Fruit fly (Drosophila melanogaster) whole organism, embryonic: ENCODE results near the gene CG18473.

Experiments
- B-H1 ChIP-seq: fragments of 200-800 bp; sonication (Bioruptor generic); IDR thresholded peaks from 3 replicates; pipeline ENCODE4 v1.3.6; 2022; ENCODE audit warnings: missing biosample characterization, missing genetic modification characterization
- CG10654 ChIP-seq: fragments of 200-800 bp; sonication (Bioruptor generic); optimal IDR thresholded peaks from 2 replicates; lab custom pipeline; 2016; ENCODE audit warnings: missing biosample characterization, missing genetic modification characterization
- CG10979 ChIP-seq: fragments of 200-800 bp; sonication (Bioruptor generic); optimal IDR thresholded peaks from 2 replicates; lab custom pipeline; 2018; ENCODE audit warnings: missing biosample characterization, mild to moderate bottlenecking, missing genetic modification characterization, moderate library complexity
- CG12104 ChIP-seq: fragments of 200-800 bp; sonication (Bioruptor generic); optimal IDR thresholded peaks from 3 replicates; lab custom pipeline; 2016; ENCODE audit warnings: missing biosample characterization, missing genetic modification characterization
- CG12236 ChIP-seq: fragments of 200-800 bp; sonication (Bioruptor generic); optimal IDR thresholded peaks from 2 replicates; lab custom pipeline; 2016; ENCODE audit warnings: missing biosample characterization, missing genetic modification characterization
- CG12299 ChIP-seq: fragments of 200-800 bp; sonication (Bioruptor generic); optimal IDR thresholded peaks from 2 replicates; lab custom pipeline; 2018; ENCODE audit warnings: missing biosample characterization, mild to moderate bottlenecking, missing genetic modification characterization
- CG1233 ChIP-seq: fragments of 200-800 bp; sonication (Bioruptor generic); optimal IDR thresholded peaks from 4 replicates; lab custom pipeline; 2018; ENCODE audit warnings: missing biosample characterization, mild to moderate bottlenecking, missing genetic modification characterization
- CG12659 ChIP-seq: fragments of 200-800 bp; sonication (Bioruptor generic); optimal IDR thresholded peaks from 3 replicates; lab custom pipeline; 2017; ENCODE audit warnings: mild to moderate bottlenecking, missing biosample characterization, missing genetic modification reagents, missing genetic modification characterization
- CG15269 ChIP-seq: fragments of 200-800 bp; sonication (Bioruptor generic); optimal IDR thresholded peaks from 2 replicates; lab custom pipeline; 2018; ENCODE audit warnings: missing biosample characterization, mild to moderate bottlenecking, missing genetic modification characterization, moderate library complexity
- CG1603 ChIP-seq: fragments of 200-800 bp; sonication (Bioruptor generic); optimal IDR thresholded peaks from 2 replicates; lab custom pipeline; 2019; ENCODE audit warnings: missing biosample characterization, mild to moderate bottlenecking, missing genetic modification characterization, moderate library complexity
- CG2712 ChIP-seq: fragments of 200-800 bp; optimal IDR thresholded peaks from 3 replicates; lab custom pipeline; 2019; ENCODE audit warnings: missing biosample characterization, mild to moderate bottlenecking, missing genetic modification characterization, moderate library complexity
- CG3407 ChIP-seq: fragments of 200-800 bp; sonication (Bioruptor generic); optimal IDR thresholded peaks from 2 replicates; lab custom pipeline; 2018; ENCODE audit warnings: missing biosample characterization, mild to moderate bottlenecking, missing genetic modification characterization
- CG3995 ChIP-seq: fragments of 200-800 bp; sonication (Bioruptor generic); optimal IDR thresholded peaks from 3 replicates; lab custom pipeline; 2016; ENCODE audit warnings: missing biosample characterization, missing genetic modification characterization
- CG4617 ChIP-seq: fragments of 200-800 bp; sonication (Bioruptor generic); optimal IDR thresholded peaks from 3 replicates; lab custom pipeline; 2016; ENCODE audit warnings: missing biosample characterization, missing genetic modification characterization, borderline replicate concordance
- CG5180 ChIP-seq: fragments of 200-800 bp; sonication (Bioruptor generic); optimal IDR thresholded peaks from 3 replicates; lab custom pipeline; 2017; ENCODE audit warnings: missing biosample characterization, missing genetic modification characterization, mild to moderate bottlenecking, moderate library complexity, missing genetic modification reagents
- CG8924 ChIP-seq: fragments of 200-800 bp; optimal IDR thresholded peaks from 3 replicates; lab custom pipeline; 2019; ENCODE audit warnings: missing biosample characterization, mild to moderate bottlenecking, missing genetic modification characterization, moderate library complexity
- CG9215 ChIP-seq: fragments of 200-800 bp; sonication (Bioruptor generic); IDR thresholded peaks from 2 replicates; pipeline ENCODE4 v1.3.6; 2022; ENCODE audit warnings: missing biosample characterization, missing genetic modification characterization
- D ChIP-seq, 2 experiments: fragments of 200-800 bp in 1 of 2; fragments of >200 bp in 1 of 2; sonication (Bioruptor generic) in 1 of 2; optimal IDR thresholded peaks; 2 replicates in 1 of 2; 3 replicates in 1 of 2; lab custom pipeline; 2017; ENCODE audit warnings: mild to moderate bottlenecking in 1 of 2, missing biosample characterization in 1 of 2, missing genetic modification characterization in 1 of 2, missing genetic modification reagents in 1 of 2
- Dbx ChIP-seq: fragments of 200-800 bp; sonication (Bioruptor generic); IDR thresholded peaks from 3 replicates; pipeline ENCODE4 v1.3.6; 2022; ENCODE audit warnings: missing biosample characterization, missing genetic modification characterization
- Deaf1 ChIP-seq: fragments of 200-800 bp; optimal IDR thresholded peaks from 3 replicates; lab custom pipeline; 2019; ENCODE audit warnings: missing biosample characterization, mild to moderate bottlenecking, missing genetic modification characterization, moderate library complexity
- Drgx ChIP-seq: fragments of 200-800 bp; sonication (Bioruptor generic); IDR thresholded peaks from 2 replicates; pipeline ENCODE4 v1.3.6; 2022; ENCODE audit warnings: missing biosample characterization, missing genetic modification characterization
- Eip74EF ChIP-seq, 2 experiments: fragments of 200-800 bp in 1 of 2; fragments of >200 bp in 1 of 2; sonication (Bioruptor generic) in 1 of 2; optimal IDR thresholded peaks; 2 replicates each; lab custom pipeline; 2017 to 2019; ENCODE audit warnings: missing biosample characterization in 2 of 2, missing genetic modification characterization in 2 of 2, mild to moderate bottlenecking in 1 of 2, moderate library complexity in 1 of 2
- Fer3 ChIP-seq: fragments of 200-800 bp; sonication (Bioruptor generic); optimal IDR thresholded peaks from 2 replicates; lab custom pipeline; 2018; ENCODE audit warnings: missing biosample characterization, mild to moderate bottlenecking, missing genetic modification characterization, moderate library complexity
- Gsc ChIP-seq: fragments of 200-800 bp; sonication (Bioruptor generic); IDR thresholded peaks from 2 replicates; pipeline ENCODE4 v1.3.6; 2022; ENCODE audit warnings: missing biosample characterization, missing genetic modification characterization
- HmgZ ChIP-seq: fragments of 200-800 bp; sonication (Bioruptor generic); optimal IDR thresholded peaks from 2 replicates; lab custom pipeline; 2018; ENCODE audit warnings: missing biosample characterization, mild to moderate bottlenecking, missing genetic modification characterization
- Jarid2 ChIP-seq: fragments of 200-800 bp; sonication (Bioruptor generic); optimal IDR thresholded peaks from 3 replicates; lab custom pipeline; 2017; ENCODE audit warnings: mild to moderate bottlenecking, missing biosample characterization, missing genetic modification reagents, missing genetic modification characterization
- Oaz ChIP-seq: fragments of 200-800 bp; sonication (Bioruptor generic); IDR thresholded peaks from 2 replicates; pipeline ENCODE4 v1.3.6; 2022; ENCODE audit warnings: missing biosample characterization, missing genetic modification characterization
- Spps ChIP-seq: fragments of 200-800 bp; sonication (Bioruptor generic); optimal IDR thresholded peaks from 2 replicates; lab custom pipeline; 2018; ENCODE audit warnings: missing biosample characterization, mild to moderate bottlenecking, missing genetic modification characterization
- Trl ChIP-seq, 3 experiments: fragments of >200 bp in 2 of 3; fragments of 200-800 bp in 1 of 3; sonication (Bioruptor generic) in 1 of 3; optimal IDR thresholded peaks; 2 replicates in 1 of 3; 3 replicates in 2 of 3; lab custom pipeline; 2016 to 2017; ENCODE audit warnings: missing biosample characterization in 1 of 3, missing genetic modification characterization in 1 of 3
- Xrp1 ChIP-seq: fragments of 200-800 bp; sonication (Bioruptor generic); IDR thresholded peaks from 2 replicates; pipeline ENCODE4 v1.3.6; 2022; ENCODE audit warnings: missing biosample characterization, missing genetic modification characterization
- bcd ChIP-seq: fragments of 200-800 bp; sonication (Bioruptor generic); optimal IDR thresholded peaks from 2 replicates; lab custom pipeline; 2017; ENCODE audit warnings: missing biosample characterization, mild to moderate bottlenecking, missing genetic modification characterization
- bigmax ChIP-seq: fragments of 200-800 bp; sonication (Bioruptor generic); optimal IDR thresholded peaks from 2 replicates; lab custom pipeline; 2018; ENCODE audit warnings: missing biosample characterization, mild to moderate bottlenecking, missing genetic modification characterization
- chinmo ChIP-seq: fragments of 200-800 bp; sonication (Bioruptor generic); IDR thresholded peaks from 4 replicates; pipeline ENCODE4 v1.3.6; 2022; ENCODE audit warnings: missing biosample characterization, missing genetic modification characterization; ENCODE audit not compliant: partially characterized antibody
- ci ChIP-seq: fragments of 200-800 bp; sonication (Bioruptor generic); IDR thresholded peaks from 3 replicates; pipeline ENCODE4 v1.3.6; 2022; ENCODE audit warnings: missing biosample characterization, missing genetic modification characterization
- corto ChIP-seq: fragments of 200-800 bp; sonication (Bioruptor generic); optimal IDR thresholded peaks from 2 replicates; lab custom pipeline; 2016; ENCODE audit warnings: missing biosample characterization, mild to moderate bottlenecking, missing genetic modification characterization, moderate library complexity
- esg ChIP-seq: fragments of 200-800 bp; sonication (Bioruptor generic); conservative IDR thresholded peaks from 2 replicates; pipeline ENCODE4 v1.3.6; 2022; ENCODE audit warnings: missing biosample characterization, missing genetic modification characterization
- fd3F ChIP-seq: fragments of 200-800 bp; sonication (Bioruptor generic); optimal IDR thresholded peaks from 2 replicates; lab custom pipeline; 2018; ENCODE audit warnings: missing biosample characterization, mild to moderate bottlenecking, missing genetic modification characterization, moderate library complexity
- gfzf ChIP-seq: fragments of 200-800 bp; sonication (Bioruptor generic); optimal IDR thresholded peaks from 2 replicates; lab custom pipeline; 2016; ENCODE audit warnings: missing biosample characterization, mild to moderate bottlenecking, missing genetic modification characterization, moderate library complexity
- oc ChIP-seq: fragments of 200-800 bp; sonication (Bioruptor generic); optimal IDR thresholded peaks from 2 replicates; lab custom pipeline; 2018; ENCODE audit warnings: missing biosample characterization, mild to moderate bottlenecking, missing genetic modification characterization, moderate library complexity
- pfk ChIP-seq: fragments of 200-800 bp; sonication (Bioruptor generic); optimal IDR thresholded peaks from 2 replicates; lab custom pipeline; 2018; ENCODE audit warnings: missing biosample characterization, mild to moderate bottlenecking, missing genetic modification characterization, moderate library complexity
- phol ChIP-seq: fragments of 200-800 bp; sonication (Bioruptor generic); optimal IDR thresholded peaks from 3 replicates; lab custom pipeline; 2018; ENCODE audit warnings: missing biosample characterization, mild to moderate bottlenecking, missing genetic modification characterization, moderate library complexity
- pzg ChIP-seq: fragments of 200-800 bp; sonication (Bioruptor generic); optimal IDR thresholded peaks from 3 replicates; lab custom pipeline; 2018; ENCODE audit warnings: missing biosample characterization, mild to moderate bottlenecking, missing genetic modification characterization, moderate library complexity
- row ChIP-seq: fragments of 200-800 bp; sonication (Bioruptor generic); IDR thresholded peaks from 3 replicates; pipeline ENCODE4 v1.3.6; 2022; ENCODE audit warnings: missing biosample characterization, missing genetic modification characterization
- scrt ChIP-seq: fragments of 200-800 bp; sonication (Bioruptor generic); optimal IDR thresholded peaks from 2 replicates; lab custom pipeline; 2018; ENCODE audit warnings: missing biosample characterization, mild to moderate bottlenecking, missing genetic modification characterization, moderate library complexity
- sqz ChIP-seq: fragments of 200-800 bp; sonication (Bioruptor generic); optimal IDR thresholded peaks from 3 replicates; lab custom pipeline; 2018; ENCODE audit warnings: missing biosample characterization, mild to moderate bottlenecking, missing genetic modification characterization
- sug ChIP-seq: fragments of 200-800 bp; optimal IDR thresholded peaks from 2 replicates; lab custom pipeline; 2019; ENCODE audit warnings: missing biosample characterization, mild to moderate bottlenecking, missing genetic modification characterization, moderate library complexity
- trem ChIP-seq: fragments of 200-800 bp; optimal IDR thresholded peaks from 3 replicates; lab custom pipeline; 2019; ENCODE audit warnings: missing biosample characterization, mild to moderate bottlenecking, missing genetic modification characterization, moderate library complexity
- yki ChIP-seq: fragments of >200 bp; optimal IDR thresholded peaks from 3 replicates; lab custom pipeline; 2018

CG18473 gene

dm6 chr3R:9342248-9342882, 20.7 kb upstream of the CG18473 start (continued):
- peak; percentile 67 for TF ChIP-seq Fer3
- TF ChIP-seq CG3407 = peak; percentile 30
- TF ChIP-seq CG15269 (tag; lab: Kevin White, UChicago) = peak; percentile 68
- peak; percentile 6; the same call in 1 of the 3 replicates for TF ChIP-seq Dbx
- peak; percentile 60 for TF ChIP-seq CG12659 (GFP tag; lab: Kevin White, UChicago)
- TF ChIP-seq row (GFP tag; lab: Robert Waterston, UW) = peak; percentile 41; the same call in 1 of the 3 replicates
- TF ChIP-seq CG8924 (tag; lab: Kevin White, UChicago) = peak; percentile 76
- no peak for TF ChIP-seq corto (GFP tag; lab: Kevin White, UChicago)
- TF ChIP-seq bigmax (GFP tag; lab: Kevin White, UChicago) = peak; percentile 18
- TF ChIP-seq pzg (GFP tag; lab: Kevin White, UChicago) = no peak
- TF ChIP-seq bcd (GFP tag; lab: Kevin White, UChicago) = peak; percentile 39
- TF ChIP-seq CG10979 (tag; lab: Kevin White, UChicago) = peak; percentile 33
- peak; percentile 78 for TF ChIP-seq ci
- no peak for TF ChIP-seq yki (lab: Kevin White, UChicago)
- peak; percentile 57 for TF ChIP-seq CG12104 (GFP tag; lab: Kevin White, UChicago)
- TF ChIP-seq chinmo (GFP tag; lab: Robert Waterston, UW) = peak; percentile 62; the same call in 2 of the 4 replicates
- TF ChIP-seq pfk (GFP tag; lab: Kevin White, UChicago) = peak; percentile 51
- peak; percentile 7 for TF ChIP-seq phol
- TF ChIP-seq CG2712 = peak; percentile 57
- peak; percentile 44 for TF ChIP-seq CG1603 (tag; lab: Kevin White, UChicago)
- peak; percentile 68 for TF ChIP-seq sqz (GFP tag; lab: Kevin White, UChicago)
- TF ChIP-seq esg (GFP tag; lab: Robert Waterston, UW) = no peak
- TF ChIP-seq HmgZ (tag; lab: Kevin White, UChicago) = peak; percentile 75
- no peak for TF ChIP-seq CG9215 (GFP tag; lab: Robert Waterston, UW)
- TF ChIP-seq CG5180 (GFP tag; lab: Kevin White, UChicago) = peak; percentile 58
- TF ChIP-seq scrt (GFP tag; lab: Kevin White, UChicago) = peak; percentile 22
- TF ChIP-seq gfzf = no peak
- TF ChIP-seq Drgx (GFP tag; lab: Robert Waterston, UW) = peak; percentile 34
- no peak; the same call in 2 of the 3 replicates for TF ChIP-seq B-H1 (GFP tag; lab: Robert Waterston, UW)
- no peak for TF ChIP-seq CG12236
- TF ChIP-seq Xrp1 (GFP tag; lab: Robert Waterston, UW) = peak; percentile 66
- TF ChIP-seq CG1233 = peak; percentile 62
- TF ChIP-seq Gsc = no peak
- peak; percentile 23 for TF ChIP-seq sug (tag; lab: Kevin White, UChicago)
- peak; percentile 50 for TF ChIP-seq Deaf1 (tag; lab: Kevin White, UChicago)
- no peak for TF ChIP-seq CG4617 (GFP tag; lab: Kevin White, UChicago)
- TF ChIP-seq fd3F (GFP tag; lab: Kevin White, UChicago) = no peak
- TF ChIP-seq Trl (optimal IDR thresholded peaks at IDR 0.05; lab: Kevin White, UChicago) = peak; percentile 61 to 67
- TF ChIP-seq Trl (GFP tag; optimal IDR thresholded peaks at IDR 0.05; lab: Kevin White, UChicago) = peak; percentile 47
- peak; percentile 8 for TF ChIP-seq oc (tag; lab: Kevin White, UChicago)
- TF ChIP-seq CG10654 (GFP tag; lab: Kevin White, UChicago) = peak; percentile 20
- peak; percentile 10 for TF ChIP-seq CG3995 (GFP tag; lab: Kevin White, UChicago)
- TF ChIP-seq Eip74EF (GFP tag; optimal IDR thresholded peaks at IDR 0.05; lab: Kevin White, UChicago) = peak in 1 of 2 experiments; percentile 44
- TF ChIP-seq CG12299 = peak; percentile 81
- TF ChIP-seq Jarid2 (GFP tag; lab: Kevin White, UChicago) = no peak
- TF ChIP-seq trem (tag; lab: Kevin White, UChicago) = peak; percentile 63
- TF ChIP-seq D (optimal IDR thresholded peaks at IDR 0.05; lab: Kevin White, UChicago) = no peak
- peak; percentile 13 for TF ChIP-seq D (GFP tag; optimal IDR thresholded peaks at IDR 0.05; lab: Kevin White, UChicago)
- no peak for TF ChIP-seq Oaz (GFP tag; lab: Robert Waterston, UW)
- peak; percentile 0 for TF ChIP-seq Spps (tag; lab: Kevin White, UChicago)
